Fruit fly (Drosophila melanogaster): ENCODE results near the gene CG5973.

The CG5973 gene

dm6 chr2L:7419408-7420304 lies 17.6 kb upstream of the CG5973 start:
- TF ChIP-seq CG17801 (GFP tag; optimal IDR thresholded peaks at IDR 0.05; ENCODE audit: partially characterized antibody): no peak

dm6 chr2L:7420305-7421287 lies 16.7 kb upstream of the CG5973 start:
- no peak for TF ChIP-seq CG17801 (GFP tag; optimal IDR thresholded peaks at IDR 0.05; ENCODE audit: partially characterized antibody)

dm6 chr2L:7422429-7423283 lies 14.6 kb upstream of the CG5973 start:
- TF ChIP-seq CG17801 (GFP tag; optimal IDR thresholded peaks at IDR 0.05; ENCODE audit: partially characterized antibody): no peak

DNA sequence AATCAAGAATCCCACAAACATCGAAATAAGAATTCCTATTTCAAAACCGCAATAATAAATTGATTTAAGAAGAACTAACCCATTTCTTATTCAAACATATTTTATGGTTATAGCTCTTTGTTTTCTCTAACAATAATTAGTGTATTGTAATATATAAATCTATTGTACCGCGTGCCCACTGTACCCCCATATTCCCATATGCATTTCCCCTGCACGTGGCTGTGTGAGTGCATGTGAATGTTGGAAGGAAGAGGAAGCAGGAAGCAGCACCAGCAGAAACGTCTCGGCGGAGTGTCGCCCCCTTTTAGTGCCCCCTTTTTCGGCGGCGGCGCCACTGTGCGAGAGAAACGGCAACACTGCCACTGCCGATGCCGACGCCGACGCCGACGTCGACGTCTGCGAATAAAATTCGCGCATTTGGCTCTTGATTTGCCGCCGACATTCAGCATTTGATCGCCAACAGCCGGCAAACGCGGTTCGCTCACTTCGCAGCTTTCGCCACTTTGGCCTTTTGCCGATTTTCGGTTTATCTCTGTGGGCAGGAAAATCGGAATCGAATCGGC lies 13.9 kb upstream of the CG5973 start:
- TF ChIP-seq CG17801 (GFP tag; optimal IDR thresholded peaks at IDR 0.05; ENCODE audit: partially characterized antibody): peak; percentile 27

DNA sequence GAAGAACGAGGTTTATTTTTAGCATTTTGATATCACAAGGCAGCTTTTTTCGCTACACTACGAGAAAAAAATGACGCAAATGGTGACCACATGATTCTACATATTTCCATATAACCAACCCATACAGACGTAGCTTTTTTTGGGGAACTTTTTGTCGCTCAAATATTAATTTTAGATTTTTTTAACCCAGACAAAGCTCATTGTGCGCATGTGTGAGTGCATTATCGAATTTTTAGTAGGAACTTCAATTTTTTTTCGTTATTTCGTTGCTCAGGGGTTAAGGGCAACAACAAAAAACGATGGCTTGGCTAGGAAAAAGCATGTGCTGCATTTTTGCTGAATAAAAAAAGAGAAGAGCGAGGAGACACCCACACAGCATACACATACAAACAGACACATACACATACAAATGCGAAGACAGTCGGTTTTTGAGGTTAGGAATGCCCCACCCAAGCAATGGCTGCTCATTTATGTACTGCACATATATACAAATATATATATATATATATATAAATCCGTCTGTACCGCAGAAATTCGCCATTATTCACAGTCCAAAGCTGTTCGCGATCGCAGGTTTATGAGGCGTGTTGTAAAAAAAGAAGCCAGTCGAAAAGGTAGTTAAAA lies 12.9 kb upstream of the CG5973 start:
- no peak for TF ChIP-seq CG17801 (GFP tag; optimal IDR thresholded peaks at IDR 0.05; ENCODE audit: partially characterized antibody)

DNA sequence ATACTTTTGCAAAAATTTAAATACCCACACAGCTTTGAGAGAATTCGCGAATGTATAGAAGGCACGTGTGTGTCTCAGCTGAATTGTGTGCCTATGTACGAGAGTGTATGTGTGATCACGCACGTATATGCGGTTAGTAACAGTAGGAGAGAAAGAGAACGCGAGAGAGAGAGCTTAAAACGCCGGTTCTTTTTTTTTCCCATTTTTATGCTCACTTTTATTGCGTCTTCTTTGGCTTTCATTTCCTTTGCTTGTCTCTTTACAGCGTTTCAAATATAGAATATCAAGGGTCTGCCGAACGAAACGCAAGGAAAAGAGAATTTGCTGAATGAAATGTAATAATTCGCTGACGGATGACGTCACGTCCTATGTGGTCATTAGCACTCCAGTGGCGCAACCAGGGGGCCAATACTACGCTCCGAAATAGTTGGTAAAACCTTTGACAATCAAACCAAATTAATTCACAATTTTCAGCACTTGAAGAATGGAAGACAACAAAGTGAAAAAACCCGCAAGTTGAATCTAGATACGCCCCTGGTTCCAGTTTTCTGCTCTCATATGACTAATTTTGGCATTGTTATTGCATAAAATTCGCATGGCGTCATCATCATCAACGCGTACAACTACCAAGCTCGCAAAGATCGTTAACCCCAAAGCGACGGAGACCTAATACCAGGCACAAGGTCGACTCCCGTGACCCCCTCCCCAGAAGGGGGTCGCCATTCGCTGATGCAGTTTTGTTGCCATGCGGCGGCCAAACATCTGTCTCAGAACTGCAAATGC lies 12.2 kb upstream of the CG5973 start:
- peak; percentile 86 for TF ChIP-seq CG17801 (GFP tag; optimal IDR thresholded peaks at IDR 0.05; ENCODE audit: partially characterized antibody)

- no peak for TF ChIP-seq CG17801 (GFP tag; optimal IDR thresholded peaks at IDR 0.05; ENCODE audit: partially characterized antibody)
Measured at dm6 chr2L:7425690-7426056, 11.6 kb upstream of the CG5973 start.

DNA sequence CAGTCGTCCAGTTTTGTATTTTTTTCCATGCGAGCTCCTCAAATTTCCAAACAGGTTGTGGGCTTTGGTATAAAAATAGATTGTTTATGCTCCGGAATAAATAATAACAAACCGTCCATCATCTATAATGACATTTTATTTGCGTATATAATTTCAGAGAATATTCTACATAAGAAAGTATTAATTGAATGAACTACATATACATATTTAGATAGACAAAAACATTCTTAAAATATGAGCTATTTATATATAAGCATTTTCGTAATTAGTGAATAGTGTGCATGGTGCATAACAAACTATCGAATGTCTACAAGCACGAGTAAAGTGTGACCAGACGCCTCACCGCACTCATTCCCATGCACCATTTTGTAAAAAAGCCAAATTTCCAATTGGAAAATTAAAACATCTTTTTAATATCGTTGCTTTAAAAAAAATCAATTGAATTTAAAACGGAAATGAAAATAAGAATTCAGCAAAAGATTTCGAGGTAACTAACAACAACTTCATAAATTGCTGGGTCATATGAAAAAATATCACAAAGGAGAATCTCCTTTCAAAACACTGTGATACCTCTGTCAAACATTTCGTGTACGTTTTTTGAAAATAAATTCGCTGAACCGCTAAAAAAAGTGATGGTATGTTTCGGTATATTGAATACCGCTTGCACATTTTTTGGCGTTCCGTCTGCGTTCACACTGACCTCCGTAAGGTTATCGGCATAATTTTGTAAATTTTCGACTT lies 10.8 kb upstream of the CG5973 start, which contains the start of gene muc:
muc (plus strand) TSS at position 541 of the 741 bp plus-strand sequence.
- TF ChIP-seq CG17801 (GFP tag; optimal IDR thresholded peaks at IDR 0.05; ENCODE audit: partially characterized antibody): peak; percentile 23

- no peak for TF ChIP-seq CG17801 (GFP tag; optimal IDR thresholded peaks at IDR 0.05; ENCODE audit: partially characterized antibody)
Measured at dm6 chr2L:7427067-7427785, 10.1 kb upstream of the CG5973 start.

- TF ChIP-seq CG17801 (GFP tag; optimal IDR thresholded peaks at IDR 0.05; ENCODE audit: partially characterized antibody): no peak
Measured at dm6 chr2L:7427786-7428137, 9.5 kb upstream of the CG5973 start.

- no peak for TF ChIP-seq CG17801 (GFP tag; optimal IDR thresholded peaks at IDR 0.05; ENCODE audit: partially characterized antibody)
Measured at dm6 chr2L:7430313-7430712, 7.0 kb upstream of the CG5973 start.

Measured in ovary, adult (tissue).